Worm (Caenorhabditis elegans) whole organism, L3 larva: ENCODE measurements around the gene tomm-70.

ENCODE experiments used
- R02D3.7 ChIP-seq: fragments of 150-350 bp; optimal IDR thresholded peaks from 2 replicates; lab custom pipeline; 2014; ENCODE audit warnings: missing biosample characterization, missing genetic modification characterization
- ZK546.5 ChIP-seq: sonication (generic microtip); optimal IDR thresholded peaks from 2 replicates; lab custom pipeline; 2017; ENCODE audit warnings: missing biosample characterization, missing genetic modification characterization
- aly-2 ChIP-seq: fragments of 150-350 bp; optimal IDR thresholded peaks from 2 replicates; lab custom pipeline; 2014; ENCODE audit warnings: missing biosample characterization, missing genetic modification characterization
- ceh-16 ChIP-seq: sonication (generic microtip); optimal IDR thresholded peaks from 2 replicates; lab custom pipeline; 2017; ENCODE audit warnings: missing biosample characterization, missing genetic modification characterization
- ceh-28 ChIP-seq: fragments of 150-350 bp; optimal IDR thresholded peaks from 2 replicates; lab custom pipeline; 2014; ENCODE audit warnings: missing biosample characterization, missing genetic modification reagents, missing genetic modification characterization
- ceh-82 ChIP-seq: fragments of 150-350 bp; optimal IDR thresholded peaks from 2 replicates; lab custom pipeline; 2014; ENCODE audit warnings: missing biosample characterization, missing genetic modification characterization
- daf-12 ChIP-seq: fragments of 150-350 bp; optimal IDR thresholded peaks from 2 replicates; lab custom pipeline; 2014; ENCODE audit warnings: missing biosample characterization, missing genetic modification reagents, missing genetic modification characterization
- egl-27 ChIP-seq: sonication (generic microtip); optimal IDR thresholded peaks from 4 replicates; lab custom pipeline; 2017; ENCODE audit warnings: missing biosample characterization, missing genetic modification reagents, missing genetic modification characterization
- egl-5 ChIP-seq: fragments of 150-350 bp; optimal IDR thresholded peaks from 2 replicates; lab custom pipeline; 2017; ENCODE audit warnings: missing biosample characterization, missing genetic modification reagents, missing genetic modification characterization, inconsistent platforms
- elt-1 ChIP-seq: fragments of 150-350 bp; optimal IDR thresholded peaks from 2 replicates; lab custom pipeline; 2014; ENCODE audit warnings: missing biosample characterization, missing genetic modification characterization
- elt-2 ChIP-seq: sonication (generic microtip); optimal IDR thresholded peaks from 2 replicates; lab custom pipeline; 2016; ENCODE audit warnings: missing genetic modification reagents, mild to moderate bottlenecking, missing genetic modification characterization, missing compliant biosample characterization
- fkh-10 ChIP-seq: sonication (generic microtip); optimal IDR thresholded peaks from 2 replicates; lab custom pipeline; 2017; ENCODE audit warnings: missing biosample characterization, missing genetic modification reagents, missing genetic modification characterization
- fos-1 ChIP-seq: fragments of 150-350 bp; optimal IDR thresholded peaks from 2 replicates; lab custom pipeline; 2014; ENCODE audit warnings: missing biosample characterization, missing genetic modification characterization
- jun-1 ChIP-seq: fragments of 150-350 bp; optimal IDR thresholded peaks from 2 replicates; lab custom pipeline; 2014; ENCODE audit warnings: missing biosample characterization, missing genetic modification reagents, missing genetic modification characterization
- lin-15B ChIP-seq: fragments of 150-350 bp; optimal IDR thresholded peaks from 2 replicates; lab custom pipeline; 2014; ENCODE audit warnings: missing biosample characterization, missing genetic modification characterization
- lin-39 ChIP-seq: fragments of 150-350 bp; optimal IDR thresholded peaks from 2 replicates; lab custom pipeline; 2018; ENCODE audit warnings: missing biosample characterization, missing genetic modification reagents, missing genetic modification characterization
- mdl-1 ChIP-seq: fragments of 150-350 bp; optimal IDR thresholded peaks from 2 replicates; lab custom pipeline; 2014; ENCODE audit warnings: missing biosample characterization, missing genetic modification characterization
- mml-1 ChIP-seq: fragments of 150-350 bp; sonication (generic microtip); optimal IDR thresholded peaks from 3 replicates; lab custom pipeline; 2014; ENCODE audit warnings: missing biosample characterization, missing genetic modification characterization
- nfya-1 ChIP-seq: sonication (generic microtip); optimal IDR thresholded peaks from 2 replicates; lab custom pipeline; 2017; ENCODE audit warnings: missing genetic modification characterization, mild to moderate bottlenecking, missing compliant biosample characterization, antibody characterized with exemption, moderate library complexity; ENCODE audit not compliant: insufficient read depth
- nhr-11 ChIP-seq: fragments of 150-350 bp; optimal IDR thresholded peaks from 2 replicates; lab custom pipeline; 2014; ENCODE audit warnings: missing biosample characterization, missing genetic modification characterization
- nhr-23 ChIP-seq: fragments of 150-350 bp; optimal IDR thresholded peaks from 2 replicates; lab custom pipeline; 2014; ENCODE audit warnings: missing biosample characterization, missing genetic modification reagents, missing genetic modification characterization
- nhr-237 ChIP-seq: fragments of 150-350 bp; optimal IDR thresholded peaks from 2 replicates; lab custom pipeline; 2014; ENCODE audit warnings: missing biosample characterization, missing genetic modification characterization
- nhr-25 ChIP-seq: sonication (generic microtip); optimal IDR thresholded peaks from 2 replicates; lab custom pipeline; 2017; ENCODE audit warnings: missing biosample characterization, missing genetic modification characterization
- nhr-28 ChIP-seq: fragments of 150-350 bp; optimal IDR thresholded peaks from 2 replicates; lab custom pipeline; 2014; ENCODE audit warnings: missing biosample characterization, missing genetic modification characterization
- nhr-43 ChIP-seq: sonication (generic microtip); optimal IDR thresholded peaks from 2 replicates; lab custom pipeline; 2016; ENCODE audit warnings: mild to moderate bottlenecking, missing genetic modification characterization, missing compliant biosample characterization; ENCODE audit not compliant: poor library complexity, severe bottlenecking
- nhr-67 ChIP-seq: fragments of 150-350 bp; optimal IDR thresholded peaks from 2 replicates; lab custom pipeline; 2014; ENCODE audit warnings: missing biosample characterization, missing genetic modification characterization
- nhr-76 ChIP-seq: fragments of 150-350 bp; sonication (generic microtip); optimal IDR thresholded peaks from 5 replicates; lab custom pipeline; 2014; ENCODE audit warnings: missing biosample characterization, missing genetic modification characterization
- pha-4 ChIP-seq: fragments of 150-350 bp; optimal IDR thresholded peaks from 2 replicates; lab custom pipeline; 2014; ENCODE audit warnings: missing biosample characterization, missing genetic modification reagents, missing genetic modification characterization
- pqm-1 ChIP-seq: fragments of 150-350 bp; optimal IDR thresholded peaks from 2 replicates; lab custom pipeline; 2017; ENCODE audit warnings: missing biosample characterization, missing genetic modification characterization, inconsistent platforms
- sea-2 ChIP-seq: fragments of 150-350 bp; sonication (generic microtip); optimal IDR thresholded peaks from 4 replicates; lab custom pipeline; 2014; ENCODE audit warnings: missing biosample characterization, missing genetic modification reagents, missing genetic modification characterization
- skn-1 ChIP-seq: fragments of 150-350 bp; optimal IDR thresholded peaks from 2 replicates; lab custom pipeline; 2014; ENCODE audit warnings: missing biosample characterization, missing genetic modification characterization
- snpc-4 ChIP-seq: fragments of 150-350 bp; optimal IDR thresholded peaks from 2 replicates; lab custom pipeline; 2014; ENCODE audit warnings: missing biosample characterization, missing genetic modification characterization
- tbx-2 ChIP-seq: sonication (generic microtip); optimal IDR thresholded peaks from 2 replicates; lab custom pipeline; 2016; ENCODE audit warnings: mild to moderate bottlenecking, missing genetic modification characterization, missing compliant biosample characterization
- unc-39 ChIP-seq: sonication (generic microtip); optimal IDR thresholded peaks from 4 replicates; lab custom pipeline; 2017; ENCODE audit warnings: missing biosample characterization, missing genetic modification characterization
- zag-1 ChIP-seq: fragments of 150-350 bp; optimal IDR thresholded peaks from 2 replicates; lab custom pipeline; 2014; ENCODE audit warnings: missing biosample characterization, missing genetic modification characterization
- ztf-11 ChIP-seq: fragments of 150-350 bp; optimal IDR thresholded peaks from 2 replicates; lab custom pipeline; 2014; ENCODE audit warnings: missing biosample characterization, missing genetic modification characterization

The tomm-70 gene

DNA sequence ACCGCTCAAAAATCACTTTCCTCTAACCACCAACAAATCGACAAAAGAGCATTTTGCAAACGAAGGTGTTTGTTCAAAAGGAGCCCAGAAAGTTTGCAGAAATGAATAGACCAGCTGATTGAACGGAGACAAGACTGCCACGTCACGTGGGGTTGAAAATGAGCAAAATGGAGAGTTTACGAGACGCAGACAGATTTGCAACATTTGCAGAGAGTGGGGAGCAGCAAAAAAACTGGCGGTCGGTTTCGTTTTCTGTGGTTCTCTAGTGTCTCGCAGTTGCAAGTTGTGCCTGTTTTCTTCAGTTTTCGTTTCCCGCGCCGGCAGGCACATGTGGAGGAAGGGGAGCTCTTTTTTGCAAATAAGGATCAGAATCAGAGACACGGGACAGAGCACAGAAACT lies 30.9 kb upstream of the tomm-70 start:
- TF ChIP-seq lin-39 (tag; lab: Kevin White, UChicago): peak; percentile 80
- TF ChIP-seq pqm-1 (tag; lab: Kevin White, UChicago): peak; percentile 36
- TF ChIP-seq nhr-11 (tag; lab: Kevin White, UChicago): peak; percentile 36
- no peak for TF ChIP-seq nhr-76 (tag; lab: Kevin White, UChicago)
- TF ChIP-seq lin-15B (tag; lab: Kevin White, UChicago): peak; percentile 27
- TF ChIP-seq elt-2: peak; percentile 28
- peak; percentile 69 for TF ChIP-seq jun-1 (tag; lab: Kevin White, UChicago)
- no peak for TF ChIP-seq ceh-82
- no peak for TF ChIP-seq snpc-4 (tag; lab: Kevin White, UChicago)
- TF ChIP-seq nfya-1 (tag; lab: Kevin White, UChicago): peak; percentile 64
- TF ChIP-seq pha-4 (tag; lab: Kevin White, UChicago): peak; percentile 96
- no peak for TF ChIP-seq ceh-16 (tag; lab: Kevin White, UChicago)
- TF ChIP-seq mdl-1 (tag; lab: Kevin White, UChicago): peak; percentile 71

ce11 chrIII:8784500-8784899 lies 29.9 kb upstream of the tomm-70 start:
- no peak for TF ChIP-seq fkh-10 (GFP tag; lab: Kevin White, UChicago)
- no peak for TF ChIP-seq snpc-4 (tag; lab: Kevin White, UChicago)
- TF ChIP-seq nhr-67 (tag; lab: Kevin White, UChicago): no peak
- TF ChIP-seq daf-12: no peak
- no peak for TF ChIP-seq egl-27
- no peak for TF ChIP-seq elt-1 (tag; lab: Kevin White, UChicago)
- no peak for TF ChIP-seq aly-2
- no peak for TF ChIP-seq ZK546.5 (tag; lab: Kevin White, UChicago)

DNA sequence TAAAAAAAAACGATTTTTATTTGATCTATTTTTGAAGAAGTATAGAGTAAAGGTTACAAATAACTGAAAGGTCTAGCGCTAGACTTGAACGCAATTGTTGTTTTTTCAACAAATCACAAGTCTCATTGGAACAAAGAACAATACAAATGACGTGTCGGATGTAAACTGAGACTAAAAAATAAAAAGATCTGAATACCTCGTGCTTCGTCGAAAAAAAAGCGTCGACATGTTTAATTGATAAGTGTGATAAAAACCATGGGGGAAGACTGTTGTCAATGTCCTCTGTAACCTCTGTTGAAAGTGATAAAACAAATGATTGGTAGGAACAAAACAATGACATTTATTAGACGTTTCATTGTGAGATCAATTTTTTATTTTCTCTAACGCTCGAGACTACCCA lies 28.2 kb upstream of the tomm-70 start:
- no peak for TF ChIP-seq nhr-11 (tag; lab: Kevin White, UChicago)
- TF ChIP-seq pqm-1 (tag; lab: Kevin White, UChicago): peak; percentile 75
- peak; percentile 6 for TF ChIP-seq pha-4 (tag; lab: Kevin White, UChicago)
- peak; percentile 74 for TF ChIP-seq elt-2
- TF ChIP-seq nhr-25: peak; percentile 10
- peak; percentile 17 for TF ChIP-seq jun-1 (tag; lab: Kevin White, UChicago)
- peak; percentile 21 for TF ChIP-seq nfya-1 (tag; lab: Kevin White, UChicago)
- no peak for TF ChIP-seq R02D3.7 (tag; lab: Kevin White, UChicago)

ce11 chrIII:8782080-8782479 lies 27.5 kb upstream of the tomm-70 start:
- TF ChIP-seq zag-1 (tag; lab: Kevin White, UChicago) (no peak), nfya-1 (tag; lab: Kevin White, UChicago) (peak; percentile 62), lin-39 (tag; lab: Kevin White, UChicago) (peak; percentile 68)

- TF ChIP-seq elt-1 (tag; lab: Kevin White, UChicago) (peak; percentile 48), ztf-11 (tag; lab: Kevin White, UChicago) (no peak), nhr-43 (tag; lab: Kevin White, UChicago) (peak; percentile 81), nhr-76 (tag; lab: Kevin White, UChicago) (no peak), elt-2 (no peak), sea-2 (GFP tag; lab: Kevin White, UChicago) (no peak), nfya-1 (tag; lab: Kevin White, UChicago) (peak; percentile 55), lin-15B (tag; lab: Kevin White, UChicago) (peak; percentile 8), fos-1 (peak; percentile 44), tbx-2 (tag; lab: Kevin White, UChicago) (peak; percentile 21), nhr-28 (tag; lab: Kevin White, UChicago) (no peak), unc-39 (no peak), pqm-1 (tag; lab: Kevin White, UChicago) (no peak), nhr-25 (peak; percentile 93), mml-1 (tag; lab: Kevin White, UChicago) (no peak), mdl-1 (tag; lab: Kevin White, UChicago) (peak; percentile 78), skn-1 (tag; lab: Kevin White, UChicago) (peak; percentile 23), egl-27 (no peak), nhr-23 (peak; percentile 97), lin-39 (tag; lab: Kevin White, UChicago) (peak; percentile 62), egl-5 (tag; lab: Kevin White, UChicago) (peak; percentile 78), ceh-28 (tag; lab: Kevin White, UChicago) (no peak), nhr-237 (no peak), nhr-11 (tag; lab: Kevin White, UChicago) (no peak)
- TF ChIP-seq, all 47 proteins: peak for 12
Measured at ce11 chrIII:8780473-8780872, 25.9 kb upstream of the tomm-70 start.
